Worm (Caenorhabditis elegans): Measurements from ENCODE around the gene unc-119.

ce11 chrIII:10855398-10855880, 47.0 kb upstream of the unc-119 start, which contains the start of gene Y39A1C.1:
- no peak for TF ChIP-seq elt-1 (tag; optimal IDR thresholded peaks at IDR 0.05; ENCODE audit: borderline replicate concordance, insufficient read depth)
- TF ChIP-seq elt-3 (tag; optimal IDR thresholded peaks at IDR 0.05): no peak
